Worm (Caenorhabditis elegans) whole organism, L4 larva: ENCODE measurements around the gene ZK1248.19.

Experiments used
- F44E2.7 ChIP-seq: fragments of 200-800 bp; sonication (Bioruptor generic); IDR thresholded peaks from 2 replicates; pipeline ENCODE4 v2.1.2; 2022; ENCODE audit warnings: missing genetic modification characterization, missing compliant biosample characterization
- R02D3.7 ChIP-seq: fragments of 150-350 bp; sonication (generic microtip); optimal IDR thresholded peaks from 3 replicates; lab custom pipeline; 2014; ENCODE audit warnings: missing biosample characterization, missing genetic modification characterization
- ama-1 ChIP-seq: fragments of 150-350 bp; optimal IDR thresholded peaks from 2 replicates; lab custom pipeline; 2014; ENCODE audit warnings: inconsistent platforms, mixed read lengths
- ceh-82 ChIP-seq: sonication (generic microtip); optimal IDR thresholded peaks from 2 replicates; lab custom pipeline; 2017; ENCODE audit warnings: missing biosample characterization, missing genetic modification characterization
- ces-1 ChIP-seq: fragments of 150-350 bp; sonication (generic microtip); optimal IDR thresholded peaks from 4 replicates; lab custom pipeline; 2014; ENCODE audit warnings: missing biosample characterization, missing genetic modification reagents, missing genetic modification characterization
- ctbp-1 ChIP-seq: fragments of 200-800 bp; sonication (Bioruptor generic); IDR thresholded peaks from 2 replicates; pipeline ENCODE4 v1.3.6; 2022; ENCODE audit warnings: missing genetic modification reagents, missing genetic modification characterization, missing compliant biosample characterization
- daf-16 ChIP-seq, 3 experiments: sonication (generic microtip); optimal IDR thresholded peaks; 2 replicates each; lab custom pipeline; 2016 to 2017; ENCODE audit warnings: missing genetic modification characterization in 3 of 3, missing genetic modification reagents in 3 of 3, mild to moderate bottlenecking in 2 of 3, missing compliant biosample characterization in 2 of 3, missing biosample characterization in 1 of 3, moderate library complexity in 1 of 3
- daf-19 ChIP-seq: fragments of 200-800 bp; sonication (Bioruptor generic); conservative IDR thresholded peaks from 2 replicates; pipeline ENCODE4 v1.3.6; 2022; ENCODE audit warnings: missing genetic modification characterization, missing compliant biosample characterization
- dpl-1 ChIP-seq: fragments of 150-350 bp; optimal IDR thresholded peaks from 2 replicates; lab custom pipeline; 2014; ENCODE audit warnings: missing biosample characterization, missing genetic modification reagents, missing genetic modification characterization
- dve-1 ChIP-seq: sonication (generic microtip); optimal IDR thresholded peaks from 2 replicates; lab custom pipeline; 2017; ENCODE audit warnings: antibody characterized with exemption, mild to moderate bottlenecking, missing genetic modification characterization, missing compliant biosample characterization; ENCODE audit not compliant: insufficient read depth
- fkh-10 ChIP-seq: fragments of 150-350 bp; optimal IDR thresholded peaks from 2 replicates; lab custom pipeline; 2014; ENCODE audit warnings: missing biosample characterization, missing genetic modification reagents, missing genetic modification characterization
- hlh-11 ChIP-seq: fragments of 200-800 bp; sonication (Bioruptor generic); optimal IDR thresholded peaks from 2 replicates; lab custom pipeline; 2018; ENCODE audit warnings: mild to moderate bottlenecking, missing genetic modification characterization, missing compliant biosample characterization
- hmg-1.1 ChIP-seq: fragments of 200-800 bp; sonication (Bioruptor generic); IDR thresholded peaks from 2 replicates; pipeline ENCODE4 v1.3.6; 2022; ENCODE audit warnings: missing genetic modification reagents, missing genetic modification characterization, missing compliant biosample characterization
- lin-13 ChIP-seq: fragments of 150-350 bp; optimal IDR thresholded peaks from 2 replicates; lab custom pipeline; 2014; ENCODE audit warnings: missing biosample characterization, missing genetic modification reagents, missing genetic modification characterization
- mdl-1 ChIP-seq, 2 experiments: fragments of 150-350 bp in 1 of 2; sonication (generic microtip) in 1 of 2; optimal IDR thresholded peaks; 2 replicates each; lab custom pipeline; 2014 to 2017; ENCODE audit warnings: missing biosample characterization in 2 of 2, missing genetic modification characterization in 2 of 2
- mdt-29 ChIP-seq: fragments of 200-800 bp; sonication (Bioruptor generic); IDR thresholded peaks from 2 replicates; pipeline ENCODE4 v1.3.6; 2022; ENCODE audit warnings: missing genetic modification reagents, missing genetic modification characterization, missing compliant biosample characterization
- mes-2 ChIP-seq: sonication (generic microtip); optimal IDR thresholded peaks from 2 replicates; lab custom pipeline; 2016; ENCODE audit warnings: missing genotype, mild to moderate bottlenecking, missing genetic modification characterization, missing compliant biosample characterization; ENCODE audit not compliant: poor library complexity, severe bottlenecking
- nhr-10 ChIP-seq: fragments of 150-350 bp; optimal IDR thresholded peaks from 2 replicates; lab custom pipeline; 2014; ENCODE audit warnings: missing biosample characterization, missing genetic modification characterization
- nhr-11 ChIP-seq: fragments of 150-350 bp; optimal IDR thresholded peaks from 2 replicates; lab custom pipeline; 2014; ENCODE audit warnings: missing biosample characterization, missing genetic modification characterization
- nhr-111 ChIP-seq: fragments of 200-800 bp; sonication (Bioruptor generic); optimal IDR thresholded peaks from 2 replicates; lab custom pipeline; 2018; ENCODE audit warnings: mild to moderate bottlenecking, missing genetic modification characterization, missing compliant biosample characterization
- nhr-28 ChIP-seq: fragments of 150-350 bp; optimal IDR thresholded peaks from 2 replicates; lab custom pipeline; 2014; ENCODE audit warnings: missing biosample characterization, missing genetic modification characterization
- nhr-6 ChIP-seq: fragments of 150-350 bp; optimal IDR thresholded peaks from 2 replicates; lab custom pipeline; 2014; ENCODE audit warnings: missing biosample characterization, missing genetic modification characterization
- nhr-77 ChIP-seq: fragments of 150-350 bp; optimal IDR thresholded peaks from 2 replicates; lab custom pipeline; 2014; ENCODE audit warnings: missing biosample characterization, missing genetic modification characterization
- pha-4 ChIP-seq, 2 experiments: fragments of 150-350 bp in 1 of 2; fragments of 200-800 bp in 1 of 2; sonication (Bioruptor generic) in 1 of 2; IDR thresholded peaks in 1 of 2; optimal IDR thresholded peaks in 1 of 2; 2 replicates each; pipeline versions ENCODE4 v1.3.6 to Lab custom; 2014 to 2022; ENCODE audit warnings: missing genetic modification characterization in 2 of 2, missing genetic modification reagents in 2 of 2, missing biosample characterization in 1 of 2, missing compliant biosample characterization in 1 of 2
- pqm-1 ChIP-seq: sonication (generic microtip); optimal IDR thresholded peaks from 2 replicates; lab custom pipeline; 2017; ENCODE audit warnings: missing biosample characterization, missing genetic modification characterization
- unc-62 ChIP-seq, 3 experiments: fragments of 150-350 bp in 1 of 3; sonication (generic microtip); optimal IDR thresholded peaks in 2 of 3; peaks in 1 of 3; 1 replicate in 1 of 3; 2 replicates in 2 of 3; lab custom pipeline; 2014 to 2017; ENCODE audit warnings: missing biosample characterization in 3 of 3, missing genetic modification characterization in 3 of 3, missing genetic modification reagents in 3 of 3, missing genotype in 1 of 3
- zag-1 ChIP-seq: fragments of 150-350 bp; optimal IDR thresholded peaks from 2 replicates; lab custom pipeline; 2014; ENCODE audit warnings: missing biosample characterization, missing genetic modification characterization

ZK1248.19 gene

ce11 chrII:5863893-5864292 lies 24.7 kb upstream of the ZK1248.19 start, which contains the start of gene tag-234:
Gene tag-234 (plus strand): TSS chrII:5864193.
- TF ChIP-seq mdl-1 (tag; optimal IDR thresholded peaks at IDR 0.05; lab: Kevin White, UChicago) (no peak), nhr-28 (tag; lab: Kevin White, UChicago) (peak; percentile 4), ctbp-1 (GFP tag; lab: Robert Waterston, UW) (no peak), ceh-82 (tag; lab: Kevin White, UChicago) (no peak), nhr-111 (GFP tag; lab: Kevin White, UChicago) (no peak), zag-1 (tag; lab: Kevin White, UChicago) (no peak), nhr-6 (tag; lab: Kevin White, UChicago) (peak; percentile 7), daf-16 (GFP tag; optimal IDR thresholded peaks at IDR 0.05; lab: Kevin White, UChicago) (no peak), daf-16 (tag; optimal IDR thresholded peaks at IDR 0.05; lab: Kevin White, UChicago) (peak; percentile 64)

DNA sequence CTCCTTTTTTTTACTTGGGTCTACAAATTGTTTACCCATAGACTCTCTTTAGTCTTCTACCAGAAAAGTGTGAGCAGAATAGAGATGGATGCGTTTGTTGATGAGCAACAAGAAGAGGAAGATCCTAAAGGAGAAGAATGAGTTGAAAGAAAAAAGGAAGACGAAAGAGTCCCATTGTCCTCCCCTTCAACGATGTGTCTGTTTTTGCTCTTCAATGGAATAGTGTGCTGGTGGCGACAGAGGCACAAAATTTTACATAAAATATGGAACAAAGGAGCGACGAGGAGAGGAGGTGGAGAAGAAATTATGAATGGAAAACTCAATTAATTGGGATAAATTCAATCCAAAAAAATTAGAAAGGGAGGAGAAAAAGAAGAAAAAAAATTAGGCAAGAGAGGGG lies 21.4 kb upstream of the ZK1248.19 start:
- TF ChIP-seq fkh-10 (GFP tag; lab: Kevin White, UChicago): peak; percentile 87
- TF ChIP-seq nhr-11 (tag; lab: Kevin White, UChicago): no peak

- TF ChIP-seq lin-13 (GFP tag; lab: Kevin White, UChicago) (no peak), fkh-10 (GFP tag; lab: Kevin White, UChicago) (no peak), pha-4 (GFP tag; IDR thresholded peaks at IDR 0.05; lab: Robert Waterston, UW) (no peak), pha-4 (tag; optimal IDR thresholded peaks at IDR 0.05; lab: Kevin White, UChicago) (no peak), mes-2 (tag; lab: Kevin White, UChicago) (no peak), nhr-10 (tag; lab: Kevin White, UChicago) (no peak)
These were observed 19.1 kb upstream of the ZK1248.19 start, which contains the start of gene F55C12.4 for ce11 chrII:5858322-5858721. Gene F55C12.4 (minus strand): TSS chrII:5858422.

DNA sequence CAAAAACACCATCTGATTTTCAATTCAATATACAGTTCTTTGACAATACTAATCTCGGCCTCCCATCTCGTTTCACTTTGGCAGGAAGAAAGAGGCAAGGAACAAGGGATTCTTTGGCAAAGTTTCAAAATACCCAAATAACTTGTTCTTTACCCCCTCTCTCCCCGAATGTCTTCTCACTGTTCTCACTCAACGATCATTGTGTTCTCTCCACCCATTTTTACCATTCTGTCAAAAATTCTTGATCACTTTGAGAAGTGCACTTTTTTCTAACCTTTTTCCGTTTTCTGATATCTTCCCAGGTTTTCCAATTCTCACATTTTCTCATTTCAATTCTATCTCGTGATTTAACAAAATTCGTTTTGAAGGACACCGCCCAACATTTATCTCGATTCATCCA lies 14.9 kb upstream of the ZK1248.19 start, which contains the start of gene H41C03.1:
Gene H41C03.1 (plus strand): TSS at position 301 of the 400 bp plus-strand sequence.
- TF ChIP-seq ama-1 (no peak), ctbp-1 (GFP tag; lab: Robert Waterston, UW) (no peak), R02D3.7 (tag; lab: Kevin White, UChicago) (no peak)

ce11 chrII:5853261-5853660 lies 14.0 kb upstream of the ZK1248.19 start:
- TF ChIP-seq nhr-28 (tag; lab: Kevin White, UChicago): peak; percentile 62
- no peak for TF ChIP-seq mdt-29 (GFP tag; lab: Robert Waterston, UW)
- TF ChIP-seq, all 104 proteins: peak for 1

DNA sequence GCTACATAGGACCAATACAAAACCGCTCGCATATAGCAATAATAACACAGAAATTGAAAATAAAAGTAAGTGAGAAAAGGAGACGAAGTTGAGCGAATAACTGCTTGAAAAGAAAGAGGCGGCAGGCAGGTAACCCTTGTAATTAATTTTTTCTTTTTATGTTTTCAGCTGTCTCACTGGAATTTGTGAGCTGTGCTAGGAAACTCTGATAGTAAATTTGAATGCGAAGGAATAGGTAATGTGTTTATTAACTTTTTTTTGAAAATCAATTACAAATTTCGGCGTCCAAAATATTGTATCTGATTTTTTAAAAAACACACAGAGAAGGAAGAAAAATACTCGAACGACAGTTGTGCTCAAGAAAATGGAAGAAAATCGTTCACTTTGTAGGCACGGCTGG lies 12.8 kb upstream of the ZK1248.19 start, which contains the start of gene H41C03.2:
Gene H41C03.2 (minus strand): TSS at position 101 of the 400 bp plus-strand sequence.
- TF ChIP-seq daf-19 (GFP tag; lab: Robert Waterston, UW) (no peak), unc-62 (GFP tag; optimal IDR thresholded peaks at IDR 0.05 in 1 of 2; lab: Kevin White, UChicago) (peak in 1 of 2 experiments; percentile 75), unc-62 (tag; optimal IDR thresholded peaks at IDR 0.05; lab: Kevin White, UChicago) (no peak)

DNA sequence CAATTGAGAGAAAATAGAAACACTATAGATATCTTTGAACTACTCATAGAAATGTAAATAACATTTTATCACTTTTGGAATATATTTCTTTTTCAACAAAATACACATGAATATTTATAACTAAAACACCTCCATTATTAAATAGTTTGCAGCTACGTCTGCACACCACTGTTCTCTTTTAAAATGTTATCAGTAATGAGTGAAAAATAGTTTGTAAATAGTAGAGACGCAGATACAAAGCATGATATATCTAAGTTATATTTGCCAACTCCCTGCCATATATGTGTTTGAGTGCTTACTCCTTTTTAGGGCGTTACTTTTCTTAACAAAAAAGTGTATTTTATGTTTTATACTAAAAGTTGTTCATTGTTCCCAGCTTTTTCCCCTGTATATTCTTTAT lies 7.0 kb upstream of the ZK1248.19 start:
- TF ChIP-seq ces-1 (GFP tag; lab: Kevin White, UChicago) (no peak), nhr-28 (tag; lab: Kevin White, UChicago) (peak; percentile 72), dve-1 (tag; lab: Kevin White, UChicago) (peak; percentile 34), dpl-1 (no peak), F44E2.7 (no peak), hlh-11 (no peak), hmg-1.1 (no peak), pqm-1 (tag; lab: Kevin White, UChicago) (peak; percentile 12), nhr-77 (tag; lab: Kevin White, UChicago) (no peak)
